Worm (Caenorhabditis elegans) whole organism, early embryonic: Measurements from ENCODE around the gene pgl-3.

Experiments
- aly-1 ChIP-seq: sonication (generic microtip); optimal IDR thresholded peaks from 2 replicates; lab custom pipeline; 2016; ENCODE audit warnings: missing genetic modification characterization, missing compliant biosample characterization
- ama-1 ChIP-seq: fragments of 150-350 bp; optimal IDR thresholded peaks from 2 replicates; lab custom pipeline; 2014
- ceh-13 ChIP-seq: fragments of 200-800 bp; sonication (Bioruptor generic); optimal IDR thresholded peaks from 2 replicates; lab custom pipeline; 2018; ENCODE audit warnings: mild to moderate bottlenecking, missing genetic modification characterization, missing compliant biosample characterization
- flt-1 ChIP-seq: fragments of 200-800 bp; sonication (Bioruptor generic); IDR thresholded peaks from 2 replicates; pipeline ENCODE4 v1.3.6; 2022; ENCODE audit warnings: missing genetic modification characterization, missing compliant biosample characterization
- hmbx-1 ChIP-seq: sonication (generic microtip); optimal IDR thresholded peaks from 2 replicates; lab custom pipeline; 2016; ENCODE audit warnings: mild to moderate bottlenecking, missing genetic modification characterization, missing compliant biosample characterization
- hmg-4 ChIP-seq: fragments of 200-800 bp; sonication (Bioruptor generic); optimal IDR thresholded peaks from 2 replicates; lab custom pipeline; 2018; ENCODE audit warnings: mild to moderate bottlenecking, missing genetic modification characterization, missing compliant biosample characterization
- hnd-1 ChIP-seq: sonication (generic microtip); optimal IDR thresholded peaks from 2 replicates; lab custom pipeline; 2016; ENCODE audit warnings: missing genetic modification characterization, missing compliant biosample characterization
- pes-1 ChIP-seq: fragments of 200-800 bp; sonication (Bioruptor generic); IDR thresholded peaks from 2 replicates; pipeline ENCODE4 v1.3.6; 2022; ENCODE audit warnings: missing genetic modification reagents, missing genetic modification characterization, missing compliant biosample characterization
- scrt-1 ChIP-seq: fragments of 200-800 bp; sonication (Bioruptor generic); IDR thresholded peaks from 2 replicates; pipeline ENCODE4 v1.3.6; 2022; ENCODE audit warnings: missing genetic modification characterization, missing compliant biosample characterization
- tbx-11 ChIP-seq: fragments of 200-800 bp; sonication (Bioruptor generic); IDR thresholded peaks from 2 replicates; pipeline ENCODE4 v1.3.6; 2022; ENCODE audit warnings: missing genetic modification characterization, missing compliant biosample characterization
- tbx-37 ChIP-seq: fragments of 200-800 bp; sonication (Bioruptor generic); conservative IDR thresholded peaks from 2 replicates; pipeline ENCODE4 v1.3.6; 2022; ENCODE audit warnings: missing genetic modification reagents, missing genetic modification characterization, missing compliant biosample characterization
- tra-4 ChIP-seq: sonication (generic microtip); optimal IDR thresholded peaks from 2 replicates; lab custom pipeline; 2017; ENCODE audit warnings: missing genetic modification characterization, missing compliant biosample characterization

DNA sequence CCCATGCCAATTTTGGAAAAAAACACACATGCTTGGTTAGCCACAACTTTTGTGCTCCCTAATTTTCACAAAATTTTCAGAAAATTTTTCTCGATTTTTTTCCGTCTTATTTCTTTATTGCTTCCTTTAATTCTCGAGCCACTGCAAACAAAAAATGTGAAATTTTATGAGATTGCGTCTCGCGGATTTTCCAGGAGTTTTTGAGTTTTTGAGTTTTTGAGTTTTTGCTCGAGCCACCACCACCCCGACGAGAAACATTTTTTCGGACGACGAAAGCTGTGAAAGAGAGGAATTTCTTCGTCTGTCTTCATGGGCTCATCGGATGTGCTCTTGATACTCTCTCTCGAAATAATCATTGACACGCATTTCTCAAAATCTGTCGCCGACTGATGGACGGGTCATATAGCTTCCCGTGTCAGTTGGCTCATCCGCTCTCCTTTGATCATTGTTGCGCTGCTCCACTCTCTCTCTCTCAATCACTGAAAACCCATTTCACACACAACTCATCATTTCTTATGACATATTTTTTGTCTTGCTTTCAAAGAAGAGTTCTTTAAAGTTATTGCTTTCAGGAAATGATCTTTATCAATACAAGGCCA, 21.7 kb downstream of the pgl-3 start, which contains the start of gene C18G1.1:
- TF ChIP-seq ama-1 (lab: Kevin White, UChicago) (no peak), tbx-11 (GFP tag; lab: Robert Waterston, UW) (no peak), hmbx-1 (tag; lab: Kevin White, UChicago) (no peak), tbx-37 (no peak), scrt-1 (GFP tag; lab: Robert Waterston, UW) (no peak), pes-1 (no peak), ceh-13 (GFP tag; lab: Kevin White, UChicago) (no peak), aly-1 (tag; lab: Kevin White, UChicago) (no peak), tra-4 (tag; lab: Kevin White, UChicago) (no peak), hnd-1 (tag; lab: Kevin White, UChicago) (no peak), hmg-4 (GFP tag; lab: Kevin White, UChicago) (no peak), flt-1 (GFP tag; lab: Robert Waterston, UW) (no peak)
